Fruit fly (Drosophila melanogaster) whole organism, adult: ENCODE measurements around the gene CG18766.

Source experiments
- CG11617 ChIP-seq: fragments of 200-800 bp; sonication (Bioruptor generic); optimal IDR thresholded peaks from 2 replicates; lab custom pipeline; 2017; ENCODE audit warnings: mild to moderate bottlenecking, missing biosample characterization, missing genetic modification reagents, missing genetic modification characterization
- CG12768 ChIP-seq: fragments of 200-800 bp; sonication (Bioruptor generic); optimal IDR thresholded peaks from 2 replicates; lab custom pipeline; 2017; ENCODE audit warnings: missing biosample characterization, missing genetic modification characterization, mild to moderate bottlenecking, moderate library complexity, missing genetic modification reagents
- CG14711 ChIP-seq: fragments of 200-800 bp; sonication (Bioruptor generic); optimal IDR thresholded peaks from 2 replicates; lab custom pipeline; 2018; ENCODE audit warnings: missing biosample characterization, mild to moderate bottlenecking, missing genetic modification characterization, moderate library complexity
- CG1620 ChIP-seq: fragments of 200-800 bp; sonication (Bioruptor generic); optimal IDR thresholded peaks from 2 replicates; lab custom pipeline; 2016; ENCODE audit warnings: missing biosample characterization, missing genetic modification characterization
- CG33017 ChIP-seq: fragments of 200-800 bp; sonication (Bioruptor generic); optimal IDR thresholded peaks from 2 replicates; lab custom pipeline; 2018; ENCODE audit warnings: missing biosample characterization, mild to moderate bottlenecking, missing genetic modification characterization, moderate library complexity
- CG5204 ChIP-seq: fragments of 200-800 bp; sonication (Bioruptor generic); optimal IDR thresholded peaks from 2 replicates; lab custom pipeline; 2016; ENCODE audit warnings: missing biosample characterization, missing genetic modification characterization
- CG7045 ChIP-seq: fragments of 200-800 bp; sonication (Bioruptor generic); optimal IDR thresholded peaks from 2 replicates; lab custom pipeline; 2017; ENCODE audit warnings: missing biosample characterization, mild to moderate bottlenecking, missing genetic modification characterization
- CG7101 ChIP-seq: fragments of 200-800 bp; sonication (Bioruptor generic); optimal IDR thresholded peaks from 2 replicates; lab custom pipeline; 2018; ENCODE audit warnings: missing biosample characterization, mild to moderate bottlenecking, missing genetic modification characterization, moderate library complexity
- Clk ChIP-seq: fragments of 200-800 bp; sonication (Bioruptor generic); optimal IDR thresholded peaks from 2 replicates; lab custom pipeline; 2017; ENCODE audit warnings: missing biosample characterization, missing genetic modification characterization
- Crg-1 ChIP-seq: fragments of 200-800 bp; sonication (Bioruptor generic); optimal IDR thresholded peaks from 2 replicates; lab custom pipeline; 2016; ENCODE audit warnings: missing biosample characterization, missing genetic modification characterization
- Hr96 ChIP-seq: fragments of 200-800 bp; sonication (Bioruptor generic); optimal IDR thresholded peaks from 2 replicates; lab custom pipeline; 2016; ENCODE audit warnings: missing biosample characterization, missing genetic modification characterization
- Mnt ChIP-seq: fragments of 200-800 bp; sonication (Bioruptor generic); optimal IDR thresholded peaks from 2 replicates; lab custom pipeline; 2016; ENCODE audit warnings: missing biosample characterization, mild to moderate bottlenecking, missing genetic modification characterization
- bab1 ChIP-seq: fragments of 200-800 bp; sonication (Bioruptor generic); optimal IDR thresholded peaks from 3 replicates; lab custom pipeline; 2019; ENCODE audit warnings: missing biosample characterization, mild to moderate bottlenecking, missing genetic modification characterization, moderate library complexity
- cic ChIP-seq: fragments of 200-800 bp; sonication (Bioruptor generic); optimal IDR thresholded peaks from 2 replicates; lab custom pipeline; 2017; ENCODE audit warnings: missing biosample characterization, mild to moderate bottlenecking, missing genetic modification characterization, moderate library complexity
- cnc ChIP-seq, 2 experiments: fragments of >200 bp; optimal IDR thresholded peaks; 2 replicates each; lab custom pipeline; 2017
- kay ChIP-seq: fragments of 200-800 bp; sonication (Bioruptor generic); peaks from one replicate; lab custom pipeline; 2016; ENCODE audit warnings: missing biosample characterization, missing genetic modification characterization, borderline replicate concordance
- ovo ChIP-seq: fragments of 200-800 bp; sonication (Bioruptor generic); optimal IDR thresholded peaks from 2 replicates; lab custom pipeline; 2016; ENCODE audit warnings: missing biosample characterization, missing genetic modification characterization
- pad ChIP-seq: fragments of 200-800 bp; sonication (Bioruptor generic); optimal IDR thresholded peaks from 3 replicates; lab custom pipeline; 2017; ENCODE audit warnings: missing biosample characterization, missing genetic modification characterization, mild to moderate bottlenecking, moderate library complexity, missing genetic modification reagents
- tj ChIP-seq: fragments of 200-800 bp; sonication (Bioruptor generic); optimal IDR thresholded peaks from 3 replicates; lab custom pipeline; 2017; ENCODE audit warnings: missing biosample characterization, mild to moderate bottlenecking, missing genetic modification characterization, moderate library complexity
- toe ChIP-seq: fragments of 200-800 bp; sonication (Bioruptor generic); optimal IDR thresholded peaks from 2 replicates; lab custom pipeline; 2016; ENCODE audit warnings: missing biosample characterization, missing genetic modification characterization

The CG18766 gene

dm6 chr3R:27244742-27245400 is at the start of gene CG18766:
Gene CG18766 (minus strand): TSS chr3R:27245249.
- TF ChIP-seq Crg-1 (GFP tag; lab: Kevin White, UChicago) (no peak), CG7101 (tag; lab: Kevin White, UChicago) (no peak), cic (GFP tag; lab: Kevin White, UChicago) (peak; percentile 60), cnc (optimal IDR thresholded peaks at IDR 0.05; lab: Kevin White, UChicago) (no peak), kay (GFP tag; lab: Kevin White, UChicago) (no peak), bab1 (GFP tag; lab: Kevin White, UChicago) (no peak), CG7045 (no peak), Hr96 (peak; percentile 31), CG11617 (GFP tag; lab: Kevin White, UChicago) (no peak), Mnt (GFP tag; lab: Kevin White, UChicago) (peak; percentile 35), pad (GFP tag; lab: Kevin White, UChicago) (peak; percentile 30), toe (GFP tag; lab: Kevin White, UChicago) (no peak), CG1620 (GFP tag; lab: Kevin White, UChicago) (peak; percentile 36), CG5204 (GFP tag; lab: Kevin White, UChicago) (no peak), ovo (GFP tag; lab: Kevin White, UChicago) (peak; percentile 57), CG14711 (tag; lab: Kevin White, UChicago) (no peak), Clk (no peak), CG33017 (tag; lab: Kevin White, UChicago) (no peak), CG12768 (GFP tag; lab: Kevin White, UChicago) (peak; percentile 30), tj (GFP tag; lab: Kevin White, UChicago) (no peak)

dm6 chr3R:27294113-27294512 is 49.1 kb upstream of the CG18766 start:
- TF ChIP-seq bab1 (GFP tag; lab: Kevin White, UChicago) (no peak), Hr96 (no peak), CG11617 (GFP tag; lab: Kevin White, UChicago) (no peak), pad (GFP tag; lab: Kevin White, UChicago) (no peak), ovo (GFP tag; lab: Kevin White, UChicago) (no peak), CG12768 (GFP tag; lab: Kevin White, UChicago) (no peak), CG33017 (tag; lab: Kevin White, UChicago) (no peak), kay (GFP tag; lab: Kevin White, UChicago) (no peak), Mnt (GFP tag; lab: Kevin White, UChicago) (no peak), CG7045 (no peak), CG5204 (GFP tag; lab: Kevin White, UChicago) (no peak), cnc (optimal IDR thresholded peaks at IDR 0.05; lab: Kevin White, UChicago) (no peak), Clk (no peak), toe (GFP tag; lab: Kevin White, UChicago) (no peak), CG7101 (tag; lab: Kevin White, UChicago) (no peak), cic (GFP tag; lab: Kevin White, UChicago) (no peak), CG14711 (tag; lab: Kevin White, UChicago) (no peak)

- no peak for TF ChIP-seq CG33017 (tag; lab: Kevin White, UChicago)
- TF ChIP-seq toe (GFP tag; lab: Kevin White, UChicago): no peak
- no peak for TF ChIP-seq cnc (optimal IDR thresholded peaks at IDR 0.05; lab: Kevin White, UChicago)
- TF ChIP-seq cic (GFP tag; lab: Kevin White, UChicago): no peak
- no peak for TF ChIP-seq CG1620 (GFP tag; lab: Kevin White, UChicago)
- TF ChIP-seq Clk: no peak
- no peak for TF ChIP-seq CG11617 (GFP tag; lab: Kevin White, UChicago)
- no peak for TF ChIP-seq tj (GFP tag; lab: Kevin White, UChicago)
- TF ChIP-seq CG12768 (GFP tag; lab: Kevin White, UChicago): no peak
- no peak for TF ChIP-seq Hr96
- no peak for TF ChIP-seq CG7101 (tag; lab: Kevin White, UChicago)
- no peak for TF ChIP-seq pad (GFP tag; lab: Kevin White, UChicago)
- TF ChIP-seq CG5204 (GFP tag; lab: Kevin White, UChicago): no peak
- no peak for TF ChIP-seq CG14711 (tag; lab: Kevin White, UChicago)
Measured at dm6 chr3R:27293065-27293464, 48.0 kb upstream of the CG18766 start.

dm6 chr3R:27292159-27292880 is 47.3 kb upstream of the CG18766 start, which contains the start of gene CG3348:
Gene CG3348 (minus strand): TSS chr3R:27292209.
- TF ChIP-seq CG7101 (tag; lab: Kevin White, UChicago) (peak; percentile 71), CG1620 (GFP tag; lab: Kevin White, UChicago) (peak; percentile 3), Clk (peak; percentile 7), Hr96 (no peak), ovo (GFP tag; lab: Kevin White, UChicago) (peak; percentile 47), CG11617 (GFP tag; lab: Kevin White, UChicago) (peak; percentile 68), CG5204 (GFP tag; lab: Kevin White, UChicago) (peak; percentile 53), CG14711 (tag; lab: Kevin White, UChicago) (peak; percentile 69), pad (GFP tag; lab: Kevin White, UChicago) (peak; percentile 24), Crg-1 (GFP tag; lab: Kevin White, UChicago) (no peak), CG33017 (tag; lab: Kevin White, UChicago) (peak; percentile 49), CG12768 (GFP tag; lab: Kevin White, UChicago) (peak; percentile 57), cic (GFP tag; lab: Kevin White, UChicago) (no peak), cnc (optimal IDR thresholded peaks at IDR 0.05; lab: Kevin White, UChicago) (no peak), toe (GFP tag; lab: Kevin White, UChicago) (peak; percentile 32), CG7045 (peak; percentile 38), tj (GFP tag; lab: Kevin White, UChicago) (peak; percentile 30), bab1 (GFP tag; lab: Kevin White, UChicago) (peak; percentile 5)
